Worm (Caenorhabditis elegans) whole organism, dauer: ENCODE results near the gene str-209.

ENCODE experiments used
- unc-62 ChIP-seq: sonication (generic microtip); optimal IDR thresholded peaks from 2 replicates; lab custom pipeline; 2017; ENCODE audit warnings: missing biosample characterization, missing genetic modification reagents, missing genetic modification characterization

The str-209 gene

ce11 chrV:4933268-4933667 lies 15.5 kb upstream of the str-209 start:
- no peak for TF ChIP-seq unc-62 (GFP tag; lab: Kevin White, UChicago)

DNA sequence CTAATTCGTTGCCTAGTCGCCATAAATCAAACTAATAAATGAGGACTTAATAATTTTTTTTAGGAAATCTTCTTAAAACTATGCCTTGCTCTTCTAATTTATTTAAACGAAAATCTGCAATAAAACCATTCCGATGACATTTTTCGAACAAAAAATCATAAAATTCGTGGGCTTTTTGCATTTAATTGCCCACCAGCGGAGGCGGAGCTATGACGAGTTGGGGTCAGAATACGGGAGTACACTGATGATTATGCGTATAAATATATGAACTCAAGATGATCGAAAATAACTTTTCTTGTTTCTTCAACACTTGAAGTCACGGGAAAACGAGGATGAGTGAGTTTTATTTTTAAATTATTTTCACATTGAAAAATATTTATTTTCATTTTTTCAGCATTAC lies 14.3 kb upstream of the str-209 start, which contains the start of gene catp-2:
TSS of gene catp-2 (plus strand) at position 301 of the 400 bp plus-strand sequence.
- no peak for TF ChIP-seq unc-62 (GFP tag; lab: Kevin White, UChicago)

DNA sequence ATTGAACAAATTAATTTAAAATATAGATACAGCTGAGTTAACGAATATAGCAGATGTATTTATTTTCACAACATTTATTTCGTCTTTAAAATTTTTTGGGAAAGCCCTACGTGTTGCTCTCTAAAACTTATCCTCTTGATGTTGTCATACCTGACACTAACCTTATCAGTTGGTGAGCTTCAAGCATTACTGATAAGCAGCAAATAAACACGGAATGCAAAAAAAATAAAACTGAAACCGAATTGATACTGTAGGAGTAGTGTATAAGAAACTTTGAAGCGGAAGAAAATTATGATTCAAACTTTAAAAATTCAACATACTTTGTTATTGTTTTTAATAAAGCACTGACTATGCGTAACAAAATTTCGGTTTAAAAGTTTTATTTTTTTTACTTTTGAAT lies 13.6 kb upstream of the str-209 start:
- TF ChIP-seq unc-62 (GFP tag; lab: Kevin White, UChicago), result no peak

DNA sequence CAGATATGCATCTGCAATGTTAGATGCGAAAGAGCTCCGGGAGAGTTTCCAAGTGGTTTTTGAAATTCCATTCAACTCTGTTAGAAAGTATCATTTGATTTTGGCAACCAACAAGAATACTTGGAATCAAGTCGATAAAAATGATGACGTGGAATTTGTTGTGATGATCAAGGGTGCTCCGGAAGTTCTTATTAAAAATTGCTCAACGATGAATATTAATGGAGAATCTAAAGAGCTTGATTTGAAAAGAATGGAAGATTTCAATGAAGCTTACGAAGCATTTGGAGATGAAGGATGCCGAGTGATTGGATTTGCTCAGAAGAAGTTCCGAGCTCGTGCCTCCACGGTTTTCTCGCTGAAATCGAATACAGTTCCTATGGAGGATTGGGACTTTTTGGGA lies 11.4 kb upstream of the str-209 start:
- TF ChIP-seq unc-62 (GFP tag; lab: Kevin White, UChicago), result no peak

- TF ChIP-seq unc-62 (GFP tag; lab: Kevin White, UChicago), result no peak
Measured at ce11 chrV:4944219-4944618, 4.5 kb upstream of the str-209 start, which contains the start of gene str-211. Gene str-211, minus strand, starts transcription at chrV:4944319.

ce11 chrV:4951434-4951833 lies 2.7 kb downstream of the str-209 start, which contains the start of gene str-207:
Gene str-207, plus strand, starts transcription at chrV:4951734.
- no peak for TF ChIP-seq unc-62 (GFP tag; lab: Kevin White, UChicago)

ce11 chrV:4956529-4956928 lies 7.8 kb downstream of the str-209 start, which contains the start of gene str-208:
Gene str-208, plus strand, starts transcription at chrV:4956829.
- TF ChIP-seq unc-62 (GFP tag; lab: Kevin White, UChicago), result no peak

ce11 chrV:4957619-4958018 lies 8.9 kb downstream of the str-209 start:
- TF ChIP-seq unc-62 (GFP tag; lab: Kevin White, UChicago), result no peak

ce11 chrV:4960686-4961085 lies 12.0 kb downstream of the str-209 start:
- no peak for TF ChIP-seq unc-62 (GFP tag; lab: Kevin White, UChicago)

ce11 chrV:4962968-4963367 lies 14.2 kb downstream of the str-209 start, which contains the start of gene tam-1:
Gene tam-1, minus strand, starts transcription at chrV:4963102.
- no peak for TF ChIP-seq unc-62 (GFP tag; lab: Kevin White, UChicago)

DNA sequence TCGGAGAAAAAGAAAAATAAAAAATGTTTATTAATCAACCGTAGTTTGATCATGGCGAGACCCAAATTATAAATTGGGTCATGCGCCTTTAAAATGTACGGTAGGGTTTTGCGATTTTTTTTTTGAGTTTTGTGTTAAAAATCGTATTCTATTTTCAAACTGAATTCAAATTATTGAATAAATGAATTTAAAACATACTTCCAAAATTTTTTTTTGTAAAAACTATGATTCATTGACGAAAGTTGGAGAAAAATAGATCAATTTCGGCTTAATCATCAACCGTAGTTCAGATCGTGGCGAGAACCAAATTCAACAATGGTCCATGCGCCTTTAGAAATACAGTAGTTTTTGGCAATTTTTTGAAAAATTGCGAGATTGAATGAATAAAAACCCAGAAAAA lies 14.9 kb downstream of the str-209 start:
- TF ChIP-seq unc-62 (GFP tag; lab: Kevin White, UChicago), result no peak

DNA sequence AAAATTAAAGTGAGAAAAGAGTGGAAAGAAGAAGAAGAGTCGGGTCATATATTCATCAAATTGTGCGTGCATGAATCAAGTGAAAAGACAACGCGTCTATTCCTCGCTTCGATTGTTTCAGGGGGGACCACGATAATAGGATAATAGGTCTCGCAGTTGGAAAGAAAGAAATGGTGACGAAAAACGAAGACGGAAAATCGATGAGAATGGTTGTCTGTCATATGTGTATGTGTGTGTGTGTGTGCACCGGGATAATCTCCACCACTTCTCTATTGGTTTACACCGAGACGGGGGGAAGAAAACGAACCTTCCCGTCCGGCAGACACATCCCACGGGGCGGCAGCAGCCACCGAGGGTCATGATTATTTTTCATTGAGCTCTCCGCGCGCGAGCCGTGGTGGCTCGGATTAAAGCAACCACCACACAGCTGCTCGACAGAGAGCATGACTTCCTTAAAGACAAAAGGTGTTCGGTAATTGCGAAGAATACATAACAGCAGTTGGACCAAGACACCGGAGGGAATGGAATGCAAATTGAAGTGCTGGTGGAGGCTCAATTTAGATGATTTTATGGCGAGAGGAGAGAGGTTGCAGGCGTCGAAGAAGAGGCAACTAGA lies 15.4 kb downstream of the str-209 start:
- no peak for TF ChIP-seq unc-62 (GFP tag; lab: Kevin White, UChicago)

DNA sequence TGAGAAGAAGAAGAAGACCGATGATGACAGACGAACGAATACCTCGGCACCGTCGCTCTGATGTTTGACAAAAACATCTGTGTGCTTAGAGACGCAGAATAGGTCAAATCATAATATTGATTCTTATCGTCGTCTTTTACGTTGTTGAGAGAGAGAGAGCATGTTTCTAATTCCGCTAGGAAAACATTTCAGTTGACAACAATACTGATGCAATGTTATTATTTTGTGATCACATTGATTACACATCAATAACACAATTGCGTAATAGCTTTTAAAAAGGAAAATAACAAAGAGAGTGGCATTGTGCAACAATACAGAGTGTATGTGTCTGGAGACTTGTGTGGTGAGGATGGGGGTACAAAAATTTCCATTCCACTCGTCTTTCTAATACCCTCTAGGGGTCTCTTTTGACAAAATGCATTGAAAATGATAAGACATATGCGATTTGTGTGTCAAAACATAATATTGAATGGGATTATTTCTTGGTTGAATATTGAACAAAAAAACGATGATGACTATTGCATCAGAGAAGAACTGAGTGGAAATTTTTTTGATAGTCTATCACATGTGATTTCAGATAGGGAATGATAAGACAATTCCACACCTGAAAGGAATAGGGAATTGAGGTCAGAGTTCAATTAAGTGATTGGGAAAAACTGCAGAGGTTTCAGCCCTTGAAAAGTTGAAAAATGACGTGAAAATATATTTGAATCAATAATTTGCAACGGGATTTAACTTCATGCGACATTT lies 16.1 kb downstream of the str-209 start:
- TF ChIP-seq unc-62 (GFP tag; lab: Kevin White, UChicago), result no peak

- no peak for TF ChIP-seq unc-62 (GFP tag; lab: Kevin White, UChicago)
Measured at ce11 chrV:4965790-4966189, 17.1 kb downstream of the str-209 start.

- no peak for TF ChIP-seq unc-62 (GFP tag; lab: Kevin White, UChicago)
Measured at ce11 chrV:4967238-4967637, 18.5 kb downstream of the str-209 start.

- no peak for TF ChIP-seq unc-62 (GFP tag; lab: Kevin White, UChicago)
Measured at ce11 chrV:4968775-4969174, 20.0 kb downstream of the str-209 start.

DNA sequence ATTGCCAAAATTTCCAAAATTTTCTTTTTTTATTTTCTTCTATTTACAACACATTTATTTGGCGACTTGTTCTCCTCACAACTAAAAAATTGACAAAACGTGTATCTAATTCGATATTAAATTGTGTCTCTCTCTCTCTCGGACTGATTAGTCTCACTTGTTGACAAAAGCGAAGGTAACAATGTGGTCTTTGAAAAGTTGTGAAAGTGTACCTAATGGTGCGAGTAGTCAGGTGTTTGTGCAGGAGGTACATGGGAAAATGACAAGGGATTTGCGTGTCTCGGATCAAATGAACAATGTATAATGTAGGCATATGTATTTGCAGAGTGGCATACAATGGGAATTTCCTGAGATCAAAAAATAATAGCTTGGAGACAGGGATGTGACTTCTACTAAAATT lies 20.8 kb downstream of the str-209 start:
- TF ChIP-seq unc-62 (GFP tag; lab: Kevin White, UChicago), result no peak
